Fruit fly (Drosophila melanogaster): ENCODE results near the gene Ddrgk1.

Ddrgk1 gene

dm6 chr3R:21199953-21200368 is 14.9 kb upstream of the Ddrgk1 start (continued):
- TF ChIP-seq acj6 (GFP tag; optimal IDR thresholded peaks at IDR 0.05) (peak; percentile 78), CG11294 (GFP tag; IDR thresholded peaks at IDR 0.05) (peak; percentile 64; the same call in 1 of the 2 replicates), Met (GFP tag; optimal IDR thresholded peaks at IDR 0.05) (peak; percentile 62), CG16779 (tag; optimal IDR thresholded peaks at IDR 0.05) (peak; percentile 42), CG31627 (GFP tag; optimal IDR thresholded peaks at IDR 0.05) (peak; percentile 62), dac (GFP tag; optimal IDR thresholded peaks at IDR 0.05) (peak; percentile 39), salr (GFP tag; optimal IDR thresholded peaks at IDR 0.05) (peak; percentile 44 to 54), Ets21C (GFP tag; optimal IDR thresholded peaks at IDR 0.05) (no peak)

dm6 chr3R:21201627-21202026 is 13.3 kb upstream of the Ddrgk1 start:
- TF ChIP-seq CG11902 (GFP tag; optimal IDR thresholded peaks at IDR 0.05) (no peak), svp (GFP tag) (peak; percentile 78), CG8319 (GFP tag; optimal IDR thresholded peaks at IDR 0.05) (no peak), esn (GFP tag; optimal IDR thresholded peaks at IDR 0.05) (no peak)

- no peak for TF ChIP-seq dsx (GFP tag; optimal IDR thresholded peaks at IDR 0.05; ENCODE audit: poor library complexity, severe bottlenecking)
- peak; percentile 52 for TF ChIP-seq Eip78C (GFP tag)
- TF ChIP-seq fd85E (GFP tag; optimal IDR thresholded peaks at IDR 0.05): no peak
- TF ChIP-seq Sox14 (GFP tag; optimal IDR thresholded peaks at IDR 0.05): peak; percentile 28
- peak; percentile 82 for TF ChIP-seq vri (GFP tag; optimal IDR thresholded peaks at IDR 0.05)
- no peak for TF ChIP-seq CG10669 (GFP tag; optimal IDR thresholded peaks at IDR 0.05)
- TF ChIP-seq svp (GFP tag): peak; percentile 74
Measured at dm6 chr3R:21203135-21203534, 11.7 kb upstream of the Ddrgk1 start.

- TF ChIP-seq CG8119 (GFP tag; IDR thresholded peaks at IDR 0.05) (peak; percentile 25; the same call in 2 of the 3 replicates), CG6854 (GFP tag; optimal IDR thresholded peaks at IDR 0.05) (no peak), Met (GFP tag; optimal IDR thresholded peaks at IDR 0.05) (no peak), fkh (GFP tag; optimal IDR thresholded peaks at IDR 0.05) (peak; percentile 41), CG9139 (GFP tag; optimal IDR thresholded peaks at IDR 0.05) (no peak), CG6163 (GFP tag; IDR thresholded peaks at IDR 0.05) (peak; percentile 36; the same call in 1 of the 3 replicates), CG3032 (tag; optimal IDR thresholded peaks at IDR 0.05) (no peak), CG32006 (GFP tag; optimal IDR thresholded peaks at IDR 0.05) (no peak), CG1621 (tag; optimal IDR thresholded peaks at IDR 0.05) (no peak), CG15336 (GFP tag; IDR thresholded peaks at IDR 0.05) (peak; percentile 6; the same call in 1 of the 2 replicates)
Measured at dm6 chr3R:21203660-21204499, 11.0 kb upstream of the Ddrgk1 start.

- TF ChIP-seq cyc (GFP tag; optimal IDR thresholded peaks at IDR 0.05) (peak; percentile 80), dsx (GFP tag; optimal IDR thresholded peaks at IDR 0.05; ENCODE audit: poor library complexity, severe bottlenecking) (peak; percentile 91), CG10669 (GFP tag; optimal IDR thresholded peaks at IDR 0.05) (peak; percentile 90), CG8119 (GFP tag; IDR thresholded peaks at IDR 0.05) (peak; percentile 92), CG34406 (GFP tag; optimal IDR thresholded peaks at IDR 0.05) (peak; percentile 90), Sox15 (GFP tag; optimal IDR thresholded peaks at IDR 0.05) (peak; percentile 86), Hr39 (GFP tag; optimal IDR thresholded peaks at IDR 0.05) (peak; percentile 90), Smox (GFP tag; optimal IDR thresholded peaks at IDR 0.05) (peak; percentile 85), CG6163 (GFP tag; IDR thresholded peaks at IDR 0.05) (peak; percentile 93), lz (GFP tag; optimal IDR thresholded peaks at IDR 0.05) (peak; percentile 86), Ets96B (tag; optimal IDR thresholded peaks at IDR 0.05) (peak; percentile 93), achi (GFP tag; optimal IDR thresholded peaks at IDR 0.05) (peak; percentile 92), Sox14 (GFP tag; optimal IDR thresholded peaks at IDR 0.05) (peak; percentile 96), CG3032 (tag; optimal IDR thresholded peaks at IDR 0.05) (peak; percentile 87), fkh (GFP tag; optimal IDR thresholded peaks at IDR 0.05) (peak; percentile 90), svp (GFP tag) (peak; percentile 97), Eip75B (GFP tag; optimal IDR thresholded peaks at IDR 0.05) (peak; percentile 97), pdm3 (GFP tag; optimal IDR thresholded peaks at IDR 0.05) (peak; percentile 96), Sox102F (GFP tag; optimal IDR thresholded peaks at IDR 0.05) (peak; percentile 79), acj6 (GFP tag; optimal IDR thresholded peaks at IDR 0.05) (peak; percentile 94), CG6854 (GFP tag; optimal IDR thresholded peaks at IDR 0.05) (no peak), Lpt (GFP tag; optimal IDR thresholded peaks at IDR 0.05) (peak; percentile 95), CG6792 (GFP tag; optimal IDR thresholded peaks at IDR 0.05) (peak; percentile 88), topi (GFP tag; optimal IDR thresholded peaks at IDR 0.05) (peak; percentile 87)
Measured at dm6 chr3R:21204500-21205167, 10.2 kb upstream of the Ddrgk1 start.

Measured in whole organism, prepupa.